Worm (Caenorhabditis elegans) whole organism, L1 larva: Measurements from ENCODE around the gene nspc-19.

Experiments
- C16A3.4 ChIP-seq: fragments of 150-350 bp; optimal IDR thresholded peaks from 2 replicates; lab custom pipeline; 2014; ENCODE audit warnings: missing biosample characterization, missing genetic modification characterization
- F16B12.6 ChIP-seq: fragments of 150-350 bp; optimal IDR thresholded peaks from 2 replicates; lab custom pipeline; 2014; ENCODE audit warnings: missing biosample characterization, missing genetic modification characterization
- alr-1 ChIP-seq: fragments of 200-800 bp; sonication (Bioruptor generic); optimal IDR thresholded peaks from 2 replicates; lab custom pipeline; 2018; ENCODE audit warnings: borderline replicate concordance, mild to moderate bottlenecking, missing genetic modification characterization, missing compliant biosample characterization
- ama-1 ChIP-seq: fragments of 150-350 bp; optimal IDR thresholded peaks from 2 replicates; lab custom pipeline; 2014
- blmp-1 ChIP-seq: fragments of 150-350 bp; optimal IDR thresholded peaks from 2 replicates; lab custom pipeline; 2014; ENCODE audit warnings: missing biosample characterization, missing genetic modification characterization
- ceh-63 ChIP-seq: fragments of 200-800 bp; sonication (Bioruptor generic); optimal IDR thresholded peaks from 2 replicates; lab custom pipeline; 2018; ENCODE audit warnings: mild to moderate bottlenecking, missing genetic modification characterization, missing compliant biosample characterization
- ceh-8 ChIP-seq: fragments of 200-800 bp; sonication (Bioruptor generic); optimal IDR thresholded peaks from 2 replicates; lab custom pipeline; 2018; ENCODE audit warnings: mild to moderate bottlenecking, missing genetic modification characterization, moderate library complexity, missing compliant biosample characterization
- ceh-88 ChIP-seq: fragments of 200-800 bp; sonication (Bioruptor generic); IDR thresholded peaks from 2 replicates; pipeline ENCODE4 v1.3.6; 2022; ENCODE audit warnings: missing genetic modification characterization, missing compliant biosample characterization
- ceh-90 ChIP-seq: sonication (generic microtip); optimal IDR thresholded peaks from 2 replicates; lab custom pipeline; 2016; ENCODE audit warnings: missing genetic modification characterization, missing compliant biosample characterization
- ces-1 ChIP-seq: fragments of 150-350 bp; optimal IDR thresholded peaks from 2 replicates; lab custom pipeline; 2014; ENCODE audit warnings: missing biosample characterization, missing genetic modification reagents, missing genetic modification characterization
- dpl-1 ChIP-seq, 3 experiments: fragments of 150-350 bp in 2 of 3; sonication (generic microtip) in 1 of 3; optimal IDR thresholded peaks; 2 replicates each; lab custom pipeline; 2014 to 2017; ENCODE audit warnings: missing biosample characterization in 3 of 3, missing genetic modification characterization in 3 of 3, missing genetic modification reagents in 3 of 3
- dsc-1 ChIP-seq: sonication (generic microtip); optimal IDR thresholded peaks from 2 replicates; lab custom pipeline; 2016; ENCODE audit warnings: mild to moderate bottlenecking, missing genetic modification characterization, missing compliant biosample characterization
- egl-13 ChIP-seq: sonication (generic microtip); optimal IDR thresholded peaks from 2 replicates; lab custom pipeline; 2016; ENCODE audit warnings: missing genotype, missing genetic modification reagents, missing genetic modification characterization, missing compliant biosample characterization
- elt-3 ChIP-seq, 6 experiments: fragments of 150-350 bp in 1 of 6; sonication (generic microtip); optimal IDR thresholded peaks; 2 replicates each; lab custom pipeline; 2017 to 2018; ENCODE audit warnings: missing biosample characterization in 6 of 6, missing genetic modification characterization in 6 of 6, inconsistent platforms in 1 of 6
- ets-5 ChIP-seq: fragments of 200-800 bp; sonication (Bioruptor generic); IDR thresholded peaks from 2 replicates; pipeline ENCODE4 v1.3.6; 2022; ENCODE audit warnings: missing genetic modification characterization, missing compliant biosample characterization
- fkh-10 ChIP-seq: sonication (generic microtip); optimal IDR thresholded peaks from 2 replicates; lab custom pipeline; 2017; ENCODE audit warnings: missing biosample characterization, missing genetic modification reagents, missing genetic modification characterization
- fkh-4 ChIP-seq: sonication (generic microtip); optimal IDR thresholded peaks from 2 replicates; lab custom pipeline; 2016; ENCODE audit warnings: missing compliant biosample characterization, missing genetic modification characterization, borderline replicate concordance
- fkh-8 ChIP-seq: sonication (generic microtip); optimal IDR thresholded peaks from 2 replicates; lab custom pipeline; 2016; ENCODE audit warnings: mild to moderate bottlenecking, missing genetic modification characterization, missing compliant biosample characterization
- fos-1 ChIP-seq: fragments of 150-350 bp; optimal IDR thresholded peaks from 2 replicates; lab custom pipeline; 2014; ENCODE audit warnings: missing biosample characterization, missing genetic modification characterization
- grh-1 ChIP-seq: fragments of 200-800 bp; sonication (Bioruptor generic); IDR thresholded peaks from 2 replicates; pipeline ENCODE4 v1.3.6; 2022; ENCODE audit warnings: missing genetic modification reagents, missing genetic modification characterization, missing compliant biosample characterization
- hlh-17 ChIP-seq: fragments of 200-800 bp; sonication (Bioruptor generic); optimal IDR thresholded peaks from 2 replicates; lab custom pipeline; 2018; ENCODE audit warnings: missing genetic modification characterization, mild to moderate bottlenecking, missing compliant biosample characterization, moderate library complexity, borderline replicate concordance
- hlh-4 ChIP-seq: sonication (generic microtip); optimal IDR thresholded peaks from 2 replicates; lab custom pipeline; 2016; ENCODE audit warnings: mild to moderate bottlenecking, missing genetic modification characterization, missing compliant biosample characterization
- irx-1 ChIP-seq: sonication (generic microtip); optimal IDR thresholded peaks from 2 replicates; lab custom pipeline; 2016; ENCODE audit warnings: missing genetic modification characterization, missing compliant biosample characterization
- lin-14 ChIP-seq: fragments of 200-800 bp; sonication (Bioruptor generic); optimal IDR thresholded peaks from 2 replicates; lab custom pipeline; 2018; ENCODE audit warnings: mild to moderate bottlenecking, missing genetic modification characterization, moderate library complexity, missing compliant biosample characterization
- lin-35 ChIP-seq, 2 experiments: fragments of 150-350 bp; optimal IDR thresholded peaks; 2 replicates each; lab custom pipeline; 2014; ENCODE audit warnings: missing biosample characterization in 2 of 2, missing genetic modification characterization in 2 of 2, missing genetic modification reagents in 2 of 2
- lin-39 ChIP-seq: fragments of 150-350 bp; optimal IDR thresholded peaks from 2 replicates; lab custom pipeline; 2014; ENCODE audit warnings: missing biosample characterization, missing genetic modification reagents, missing genetic modification characterization
- lsy-2 ChIP-seq, 2 experiments: fragments of 150-350 bp; optimal IDR thresholded peaks; 2 replicates each; lab custom pipeline; 2014; ENCODE audit warnings: missing biosample characterization in 2 of 2, missing genetic modification characterization in 2 of 2
- mab-9 ChIP-seq: fragments of 200-800 bp; sonication (Bioruptor generic); IDR thresholded peaks from 2 replicates; pipeline ENCODE4 v1.3.6; 2022; ENCODE audit warnings: missing genetic modification reagents, missing genetic modification characterization, missing compliant biosample characterization
- nhr-12 ChIP-seq: sonication (generic microtip); optimal IDR thresholded peaks from 2 replicates; lab custom pipeline; 2017; ENCODE audit warnings: missing biosample characterization, missing genetic modification characterization
- nhr-19 ChIP-seq: fragments of 200-800 bp; sonication (Bioruptor generic); conservative IDR thresholded peaks from 2 replicates; pipeline ENCODE4 v1.3.6; 2022; ENCODE audit warnings: missing genetic modification characterization, missing compliant biosample characterization
- nhr-20 ChIP-seq: sonication (generic microtip); optimal IDR thresholded peaks from 2 replicates; lab custom pipeline; 2016; ENCODE audit warnings: mild to moderate bottlenecking, missing genetic modification characterization, missing compliant biosample characterization
- nhr-237 ChIP-seq: fragments of 150-350 bp; optimal IDR thresholded peaks from 2 replicates; lab custom pipeline; 2014; ENCODE audit warnings: missing biosample characterization, missing genetic modification characterization
- nhr-28 ChIP-seq: fragments of 150-350 bp; optimal IDR thresholded peaks from 2 replicates; lab custom pipeline; 2014; ENCODE audit warnings: missing biosample characterization, missing genetic modification characterization
- nhr-47 ChIP-seq: sonication (generic microtip); optimal IDR thresholded peaks from 2 replicates; lab custom pipeline; 2016; ENCODE audit warnings: mild to moderate bottlenecking, missing genetic modification characterization, moderate library complexity, missing compliant biosample characterization
- nhr-71 ChIP-seq: sonication (generic microtip); optimal IDR thresholded peaks from 2 replicates; lab custom pipeline; 2016; ENCODE audit warnings: mild to moderate bottlenecking, missing genetic modification characterization, moderate library complexity, missing compliant biosample characterization
- nhr-77 ChIP-seq: fragments of 150-350 bp; optimal IDR thresholded peaks from 2 replicates; lab custom pipeline; 2014; ENCODE audit warnings: missing biosample characterization, missing genetic modification characterization
- nhr-90 ChIP-seq: sonication (generic microtip); optimal IDR thresholded peaks from 2 replicates; lab custom pipeline; 2016; ENCODE audit warnings: mild to moderate bottlenecking, missing genetic modification characterization, missing compliant biosample characterization; ENCODE audit not compliant: poor library complexity
- pag-3 ChIP-seq: sonication (generic microtip); optimal IDR thresholded peaks from 2 replicates; lab custom pipeline; 2017; ENCODE audit warnings: missing genetic modification characterization, mild to moderate bottlenecking, missing compliant biosample characterization, antibody characterized with exemption, borderline replicate concordance; ENCODE audit not compliant: insufficient read depth
- pax-3 ChIP-seq: fragments of 200-800 bp; sonication (Bioruptor generic); optimal IDR thresholded peaks from 2 replicates; lab custom pipeline; 2018; ENCODE audit warnings: mild to moderate bottlenecking, missing genetic modification characterization, moderate library complexity, missing compliant biosample characterization
- pqm-1 ChIP-seq: sonication (generic microtip); optimal IDR thresholded peaks from 3 replicates; lab custom pipeline; 2017; ENCODE audit warnings: missing biosample characterization, missing genetic modification characterization
- rnt-1 ChIP-seq: sonication (generic microtip); optimal IDR thresholded peaks from 2 replicates; lab custom pipeline; 2016; ENCODE audit warnings: mild to moderate bottlenecking, missing genetic modification characterization, moderate library complexity, missing compliant biosample characterization
- skn-1 ChIP-seq: fragments of 150-350 bp; optimal IDR thresholded peaks from 2 replicates; lab custom pipeline; 2014; ENCODE audit warnings: missing biosample characterization, missing genetic modification characterization
- snpc-4 ChIP-seq: fragments of 150-350 bp; optimal IDR thresholded peaks from 2 replicates; lab custom pipeline; 2014; ENCODE audit warnings: missing biosample characterization, missing genetic modification characterization
- snu-23 ChIP-seq: sonication (generic microtip); optimal IDR thresholded peaks from 2 replicates; lab custom pipeline; 2016; ENCODE audit warnings: missing genetic modification characterization, missing compliant biosample characterization
- sox-4 ChIP-seq: sonication (generic microtip); optimal IDR thresholded peaks from 2 replicates; lab custom pipeline; 2016; ENCODE audit warnings: missing genetic modification characterization, missing compliant biosample characterization
- unc-86 ChIP-seq: sonication (generic microtip); optimal IDR thresholded peaks from 2 replicates; lab custom pipeline; 2016; ENCODE audit warnings: missing genetic modification characterization, missing compliant biosample characterization
- unc-98 ChIP-seq: fragments of 200-800 bp; sonication (Bioruptor generic); IDR thresholded peaks from 2 replicates; pipeline ENCODE4 v1.3.6; 2022; ENCODE audit warnings: missing genetic modification characterization, missing compliant biosample characterization
- vab-15 ChIP-seq: sonication (generic microtip); optimal IDR thresholded peaks from 2 replicates; lab custom pipeline; 2017; ENCODE audit warnings: missing genotype, mild to moderate bottlenecking, missing genetic modification characterization, missing compliant biosample characterization
- xbp-1 ChIP-seq: sonication (generic microtip); optimal IDR thresholded peaks from 2 replicates; lab custom pipeline; 2016; ENCODE audit warnings: missing genetic modification characterization, missing compliant biosample characterization
- zag-1 ChIP-seq: fragments of 150-350 bp; optimal IDR thresholded peaks from 2 replicates; lab custom pipeline; 2014; ENCODE audit warnings: missing biosample characterization, missing genetic modification characterization
- ztf-11 ChIP-seq, 2 experiments: sonication (generic microtip); optimal IDR thresholded peaks; 2 replicates each; lab custom pipeline; 2016 to 2017; ENCODE audit warnings: missing genetic modification characterization in 2 of 2, missing biosample characterization in 1 of 2, missing compliant biosample characterization in 1 of 2
- ztf-4 ChIP-seq: fragments of 150-350 bp; optimal IDR thresholded peaks from 2 replicates; lab custom pipeline; 2014; ENCODE audit warnings: missing biosample characterization, missing genetic modification characterization

The nspc-19 gene

ce11 chrX:14500422-14501058 is 28.0 kb upstream of the nspc-19 start (continued):
- TF ChIP-seq snu-23 (GFP tag; lab: Kevin White, UChicago) (peak; percentile 35), nhr-12 (tag; lab: Kevin White, UChicago) (no peak), hlh-4 (tag; lab: Kevin White, UChicago) (no peak), ets-5 (no peak), elt-3 (tag; optimal IDR thresholded peaks at IDR 0.05; lab: Kevin White, UChicago) (peak in 4 of 6 experiments; percentile 8 to 39 (median 14)), nhr-237 (tag; lab: Kevin White, UChicago) (no peak), dpl-1 (GFP tag; optimal IDR thresholded peaks at IDR 0.05; lab: Kevin White, UChicago) (no peak), fkh-4 (tag; lab: Kevin White, UChicago) (no peak), ceh-63 (GFP tag; lab: Kevin White, UChicago) (no peak), pag-3 (tag; lab: Kevin White, UChicago) (no peak), C16A3.4 (tag; lab: Kevin White, UChicago) (no peak), sox-4 (tag; lab: Kevin White, UChicago) (no peak), ztf-11 (tag; optimal IDR thresholded peaks at IDR 0.05; lab: Kevin White, UChicago) (no peak), dsc-1 (no peak), alr-1 (tag; lab: Kevin White, UChicago) (no peak), fkh-8 (tag; lab: Kevin White, UChicago) (no peak), vab-15 (tag; lab: Kevin White, UChicago) (no peak), mab-9 (GFP tag; lab: Robert Waterston, UW) (no peak), nhr-90 (tag; lab: Kevin White, UChicago) (peak; percentile 54), nhr-19 (GFP tag; lab: Robert Waterston, UW) (peak; percentile 7; the same call in 1 of the 2 replicates), grh-1 (GFP tag; lab: Robert Waterston, UW) (peak; percentile 96), blmp-1 (tag; lab: Kevin White, UChicago) (peak; percentile 76), ceh-90 (no peak), ama-1 (lab: Kevin White, UChicago) (no peak), lin-35 (GFP tag; optimal IDR thresholded peaks at IDR 0.05; lab: Kevin White, UChicago) (peak; percentile 8 to 31), snpc-4 (tag; lab: Kevin White, UChicago) (no peak), fos-1 (tag; lab: Kevin White, UChicago) (no peak), pax-3 (tag; lab: Kevin White, UChicago) (peak; percentile 23), zag-1 (no peak), lin-39 (tag; lab: Kevin White, UChicago) (peak; percentile 58), pqm-1 (no peak), hlh-17 (GFP tag; lab: Kevin White, UChicago) (no peak), unc-98 (GFP tag; lab: Robert Waterston, UW) (no peak), ztf-4 (tag; lab: Kevin White, UChicago) (no peak), skn-1 (no peak), nhr-20 (peak; percentile 72), lsy-2 (tag; optimal IDR thresholded peaks at IDR 0.05; lab: Kevin White, UChicago) (peak in 1 of 2 experiments; percentile 10), irx-1 (peak; percentile 54), xbp-1 (tag; lab: Kevin White, UChicago) (no peak), egl-13 (tag; lab: Kevin White, UChicago) (no peak), ces-1 (GFP tag; lab: Kevin White, UChicago) (no peak), F16B12.6 (tag; lab: Kevin White, UChicago) (no peak), nhr-71 (tag; lab: Kevin White, UChicago) (peak; percentile 69), fkh-10 (GFP tag; lab: Kevin White, UChicago) (no peak), lin-14 (peak; percentile 70), nhr-47 (peak; percentile 45), ceh-88 (no peak), nhr-77 (tag; lab: Kevin White, UChicago) (no peak), nhr-28 (no peak), ceh-8 (GFP tag; lab: Kevin White, UChicago) (no peak), unc-86 (no peak), rnt-1 (tag; lab: Kevin White, UChicago) (peak; percentile 46)
